Worm (Caenorhabditis elegans) whole organism, L4 larva: ENCODE measurements around the gene fbxb-34.

Experiments
- ama-1 ChIP-seq: fragments of 150-350 bp; optimal IDR thresholded peaks from 2 replicates; lab custom pipeline; 2014; ENCODE audit warnings: inconsistent platforms, mixed read lengths
- ceh-20 ChIP-seq: fragments of 200-800 bp; sonication (Bioruptor generic); IDR thresholded peaks from 2 replicates; pipeline ENCODE4 v1.3.6; 2022; ENCODE audit warnings: missing genetic modification reagents, missing genetic modification characterization, missing compliant biosample characterization
- nhr-10 ChIP-seq: fragments of 150-350 bp; optimal IDR thresholded peaks from 2 replicates; lab custom pipeline; 2014; ENCODE audit warnings: missing biosample characterization, missing genetic modification characterization
- nhr-77 ChIP-seq: fragments of 150-350 bp; optimal IDR thresholded peaks from 2 replicates; lab custom pipeline; 2014; ENCODE audit warnings: missing biosample characterization, missing genetic modification characterization
- zfp-2 ChIP-seq: sonication (generic microtip); optimal IDR thresholded peaks from 2 replicates; lab custom pipeline; 2016; ENCODE audit warnings: mild to moderate bottlenecking, missing genetic modification characterization, missing compliant biosample characterization

DNA sequence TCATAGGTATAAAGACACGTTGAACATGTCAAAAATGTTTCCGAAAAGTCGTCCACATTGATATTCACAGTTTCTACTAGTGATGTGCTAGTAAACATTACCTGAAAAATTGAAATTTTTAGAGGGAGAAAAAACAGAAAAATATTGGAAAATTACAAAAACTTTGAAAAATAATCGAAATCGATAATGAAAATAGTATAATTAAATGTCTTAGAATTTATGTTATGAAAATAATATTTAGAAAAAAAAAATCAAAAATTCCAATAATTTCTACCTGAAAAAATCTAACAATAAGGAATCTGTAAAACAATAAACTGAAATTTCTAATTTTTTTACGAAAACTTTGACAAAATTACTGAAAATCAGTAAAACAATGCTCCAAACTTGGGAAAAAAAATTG lies 14.4 kb downstream of the fbxb-34 start, which contains the start of gene nhl-3:
- TF ChIP-seq ceh-20 (GFP tag; lab: Robert Waterston, UW) (no peak), nhr-10 (tag; lab: Kevin White, UChicago) (no peak), ama-1 (lab: Kevin White, UChicago) (no peak), zfp-2 (tag; lab: Kevin White, UChicago) (no peak), nhr-77 (no peak)
